Fruit fly (Drosophila melanogaster) whole organism, adult: ENCODE data around the gene CG14238.

Source experiments
- CG11617 ChIP-seq: fragments of 200-800 bp; sonication (Bioruptor generic); optimal IDR thresholded peaks from 2 replicates; lab custom pipeline; 2017; ENCODE audit warnings: mild to moderate bottlenecking, missing biosample characterization, missing genetic modification reagents, missing genetic modification characterization
- CG12768 ChIP-seq: fragments of 200-800 bp; sonication (Bioruptor generic); optimal IDR thresholded peaks from 2 replicates; lab custom pipeline; 2017; ENCODE audit warnings: missing biosample characterization, missing genetic modification characterization, mild to moderate bottlenecking, moderate library complexity, missing genetic modification reagents
- CG14711 ChIP-seq: fragments of 200-800 bp; sonication (Bioruptor generic); optimal IDR thresholded peaks from 2 replicates; lab custom pipeline; 2018; ENCODE audit warnings: missing biosample characterization, mild to moderate bottlenecking, missing genetic modification characterization, moderate library complexity
- CG1620 ChIP-seq: fragments of 200-800 bp; sonication (Bioruptor generic); optimal IDR thresholded peaks from 2 replicates; lab custom pipeline; 2016; ENCODE audit warnings: missing biosample characterization, missing genetic modification characterization
- CG33017 ChIP-seq: fragments of 200-800 bp; sonication (Bioruptor generic); optimal IDR thresholded peaks from 2 replicates; lab custom pipeline; 2018; ENCODE audit warnings: missing biosample characterization, mild to moderate bottlenecking, missing genetic modification characterization, moderate library complexity
- CG7045 ChIP-seq: fragments of 200-800 bp; sonication (Bioruptor generic); optimal IDR thresholded peaks from 2 replicates; lab custom pipeline; 2017; ENCODE audit warnings: missing biosample characterization, mild to moderate bottlenecking, missing genetic modification characterization
- CG7101 ChIP-seq: fragments of 200-800 bp; sonication (Bioruptor generic); optimal IDR thresholded peaks from 2 replicates; lab custom pipeline; 2018; ENCODE audit warnings: missing biosample characterization, mild to moderate bottlenecking, missing genetic modification characterization, moderate library complexity
- Clk ChIP-seq: fragments of 200-800 bp; sonication (Bioruptor generic); optimal IDR thresholded peaks from 2 replicates; lab custom pipeline; 2017; ENCODE audit warnings: missing biosample characterization, missing genetic modification characterization
- Crg-1 ChIP-seq: fragments of 200-800 bp; sonication (Bioruptor generic); optimal IDR thresholded peaks from 2 replicates; lab custom pipeline; 2016; ENCODE audit warnings: missing biosample characterization, missing genetic modification characterization
- Mnt ChIP-seq: fragments of 200-800 bp; sonication (Bioruptor generic); optimal IDR thresholded peaks from 2 replicates; lab custom pipeline; 2016; ENCODE audit warnings: missing biosample characterization, mild to moderate bottlenecking, missing genetic modification characterization
- bab1 ChIP-seq: fragments of 200-800 bp; sonication (Bioruptor generic); optimal IDR thresholded peaks from 3 replicates; lab custom pipeline; 2019; ENCODE audit warnings: missing biosample characterization, mild to moderate bottlenecking, missing genetic modification characterization, moderate library complexity
- cic ChIP-seq: fragments of 200-800 bp; sonication (Bioruptor generic); optimal IDR thresholded peaks from 2 replicates; lab custom pipeline; 2017; ENCODE audit warnings: missing biosample characterization, mild to moderate bottlenecking, missing genetic modification characterization, moderate library complexity
- cnc ChIP-seq, 2 experiments: fragments of >200 bp; optimal IDR thresholded peaks; 2 replicates each; lab custom pipeline; 2017
- kay ChIP-seq: fragments of 200-800 bp; sonication (Bioruptor generic); peaks from one replicate; lab custom pipeline; 2016; ENCODE audit warnings: missing biosample characterization, missing genetic modification characterization, borderline replicate concordance
- ovo ChIP-seq: fragments of 200-800 bp; sonication (Bioruptor generic); optimal IDR thresholded peaks from 2 replicates; lab custom pipeline; 2016; ENCODE audit warnings: missing biosample characterization, missing genetic modification characterization
- tj ChIP-seq: fragments of 200-800 bp; sonication (Bioruptor generic); optimal IDR thresholded peaks from 3 replicates; lab custom pipeline; 2017; ENCODE audit warnings: missing biosample characterization, mild to moderate bottlenecking, missing genetic modification characterization, moderate library complexity
- toe ChIP-seq: fragments of 200-800 bp; sonication (Bioruptor generic); optimal IDR thresholded peaks from 2 replicates; lab custom pipeline; 2016; ENCODE audit warnings: missing biosample characterization, missing genetic modification characterization

The CG14238 gene

DNA sequence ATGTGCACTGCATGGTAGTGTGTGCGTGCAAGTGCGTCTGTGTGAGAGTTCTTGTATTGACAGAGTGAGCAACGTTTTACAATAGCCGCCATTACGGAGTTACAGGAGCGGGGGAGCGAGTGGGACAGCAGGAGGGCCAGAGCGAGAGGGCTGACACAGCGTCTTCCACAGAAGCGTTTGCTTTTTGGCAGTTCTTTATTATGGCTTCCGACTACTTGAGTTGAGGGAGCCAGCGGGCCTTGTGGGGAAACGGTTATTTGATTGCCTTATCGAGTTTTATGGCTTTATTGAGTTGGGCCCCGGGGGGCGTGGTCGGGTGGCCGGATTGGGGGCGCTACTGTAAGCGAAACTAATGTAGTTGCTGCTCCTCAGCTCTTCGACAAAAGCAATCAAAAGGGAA lies 45.3 kb downstream of the CG14238 start:
- TF ChIP-seq tj (GFP tag; lab: Kevin White, UChicago) (peak; percentile 26), bab1 (GFP tag; lab: Kevin White, UChicago) (no peak)

DNA sequence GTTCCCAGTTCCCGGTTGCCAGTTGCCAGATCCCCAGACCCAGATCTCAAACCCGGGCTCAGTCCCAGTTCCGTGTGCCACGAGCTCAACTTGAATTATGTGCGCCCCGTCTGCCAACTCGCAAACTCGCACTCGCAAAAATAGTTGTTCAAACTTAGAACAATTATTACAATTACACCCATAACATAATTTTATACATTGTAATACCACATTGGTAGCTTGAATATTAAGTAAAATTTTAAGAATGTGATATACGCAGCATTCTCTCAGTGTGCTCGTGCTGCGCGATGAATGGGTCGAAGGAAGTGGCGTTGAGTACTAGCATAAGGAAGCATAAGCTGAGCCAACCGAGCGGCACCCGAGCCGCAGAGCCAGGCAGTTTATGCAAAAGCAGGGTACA lies 49.8 kb downstream of the CG14238 start:
- TF ChIP-seq CG1620 (GFP tag; lab: Kevin White, UChicago) = no peak
- TF ChIP-seq CG7045 = no peak
- TF ChIP-seq tj (GFP tag; lab: Kevin White, UChicago) = no peak
- no peak for TF ChIP-seq CG7101 (tag; lab: Kevin White, UChicago)
- no peak for TF ChIP-seq cic (GFP tag; lab: Kevin White, UChicago)
- no peak for TF ChIP-seq Clk (GFP tag; lab: Kevin White, UChicago)
- TF ChIP-seq Mnt (GFP tag; lab: Kevin White, UChicago) = no peak
- no peak for TF ChIP-seq CG33017 (tag; lab: Kevin White, UChicago)
- no peak for TF ChIP-seq CG12768 (GFP tag; lab: Kevin White, UChicago)
- no peak for TF ChIP-seq cnc (optimal IDR thresholded peaks at IDR 0.05; lab: Kevin White, UChicago)
- TF ChIP-seq toe (GFP tag; lab: Kevin White, UChicago) = no peak
- TF ChIP-seq ovo (GFP tag; lab: Kevin White, UChicago) = no peak
- TF ChIP-seq CG14711 (tag; lab: Kevin White, UChicago) = no peak
- TF ChIP-seq kay (GFP tag; lab: Kevin White, UChicago) = no peak
- TF ChIP-seq CG11617 (GFP tag; lab: Kevin White, UChicago) = no peak
- TF ChIP-seq bab1 (GFP tag; lab: Kevin White, UChicago) = no peak
- TF ChIP-seq Crg-1 (GFP tag; lab: Kevin White, UChicago) = no peak
